ENCODE assay signal across 4 worm cellular contexts in the genomic region with DNA sequence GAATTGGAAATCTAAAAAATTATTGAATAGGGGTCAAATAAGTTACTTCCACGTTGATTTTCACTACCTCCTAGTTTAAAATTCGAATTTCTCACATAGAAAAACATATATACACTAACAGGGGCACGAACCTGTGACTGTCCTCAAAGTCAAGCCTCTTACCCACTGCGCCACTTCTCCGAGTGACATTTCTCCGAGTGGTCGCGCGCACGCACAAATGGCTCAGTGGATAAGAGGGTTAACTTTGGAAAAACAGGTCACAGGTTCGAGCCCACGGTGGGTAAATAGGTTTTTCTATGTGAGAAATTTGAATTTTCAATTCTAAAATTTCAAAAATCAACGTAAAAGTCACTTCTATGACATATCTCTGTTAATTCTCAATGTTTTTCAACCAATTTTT.
TF ChIP-seq lines count a peak whose summit lies in the region.

No protein-coding gene starts in this region.

TF ChIP-seq in whole organism, L1 larva, 84 proteins besides CTCF, POLR2A, EP300 and RAD21 (continues in another document):
- TF ChIP-seq nhr-11 (tag; optimal IDR thresholded peaks at IDR 0.05; lab: Kevin White, UChicago) (no peak), unc-30 (tag; optimal IDR thresholded peaks at IDR 0.05; lab: Kevin White, UChicago) (no peak), sox-4 (tag; optimal IDR thresholded peaks at IDR 0.05; lab: Kevin White, UChicago) (no peak), snu-23 (GFP tag; optimal IDR thresholded peaks at IDR 0.05; lab: Kevin White, UChicago) (peak; percentile 19), lin-13 (GFP tag; optimal IDR thresholded peaks at IDR 0.05; lab: Kevin White, UChicago) (peak; percentile 25), pqm-1 (tag; optimal IDR thresholded peaks at IDR 0.05; lab: Kevin White, UChicago) (no peak), mef-2 (tag; optimal IDR thresholded peaks at IDR 0.05; lab: Kevin White, UChicago) (no peak), lin-14 (GFP tag; optimal IDR thresholded peaks at IDR 0.05; lab: Kevin White, UChicago) (peak; percentile 67), lin-35 (GFP tag; optimal IDR thresholded peaks at IDR 0.05; lab: Kevin White, UChicago) (peak in 1 of 2 experiments; percentile 48), mep-1 (tag; optimal IDR thresholded peaks at IDR 0.05; lab: Kevin White, UChicago) (no peak), hlh-4 (tag; optimal IDR thresholded peaks at IDR 0.05; lab: Kevin White, UChicago) (no peak), elt-2 (tag; optimal IDR thresholded peaks at IDR 0.05; lab: Kevin White, UChicago) (no peak), ceh-82 (tag; optimal IDR thresholded peaks at IDR 0.05; lab: Kevin White, UChicago) (peak in 1 of 3 experiments; percentile 21), hpl-2 (GFP tag; optimal IDR thresholded peaks at IDR 0.05; lab: Kevin White, UChicago) (no peak), isw-1 (GFP tag; IDR thresholded peaks at IDR 0.05; lab: Robert Waterston, UW) (no peak), nhr-84 (tag; optimal IDR thresholded peaks at IDR 0.05; lab: Kevin White, UChicago) (no peak), nhr-85 (tag; lab: Kevin White, UChicago) (peak; percentile 42), nhr-20 (tag; optimal IDR thresholded peaks at IDR 0.05; lab: Kevin White, UChicago) (peak; percentile 13), fkh-8 (tag; optimal IDR thresholded peaks at IDR 0.05; lab: Kevin White, UChicago) (peak; percentile 19), nhr-71 (tag; optimal IDR thresholded peaks at IDR 0.05; lab: Kevin White, UChicago) (peak; percentile 21), efl-1 (optimal IDR thresholded peaks at IDR 0.05; lab: Kevin White, UChicago) (no peak), efl-1 (GFP tag; optimal IDR thresholded peaks at IDR 0.05 in 1 of 2; lab: Kevin White, UChicago) (peak in 1 of 2 experiments; percentile 81)

TF ChIP-seq in whole organism, L3 larva, 47 proteins besides CTCF, POLR2A, EP300 and RAD21:
- TF ChIP-seq fkh-2 (tag; optimal IDR thresholded peaks at IDR 0.05; lab: Kevin White, UChicago) (no peak), ceh-9 (tag; optimal IDR thresholded peaks at IDR 0.05; lab: Kevin White, UChicago) (no peak), egl-27 (tag; optimal IDR thresholded peaks at IDR 0.05; lab: Kevin White, UChicago) (no peak), sea-2 (GFP tag; optimal IDR thresholded peaks at IDR 0.05; lab: Kevin White, UChicago) (no peak), aly-2 (tag; optimal IDR thresholded peaks at IDR 0.05; lab: Kevin White, UChicago) (no peak), unc-39 (tag; optimal IDR thresholded peaks at IDR 0.05; lab: Kevin White, UChicago) (no peak), tbx-2 (tag; optimal IDR thresholded peaks at IDR 0.05; lab: Kevin White, UChicago) (no peak), pha-4 (tag; optimal IDR thresholded peaks at IDR 0.05; lab: Kevin White, UChicago) (peak; percentile 21), lin-15B (tag; optimal IDR thresholded peaks at IDR 0.05; lab: Kevin White, UChicago) (peak; percentile 10), ceh-28 (tag; optimal IDR thresholded peaks at IDR 0.05; lab: Kevin White, UChicago) (no peak), ceh-82 (tag; optimal IDR thresholded peaks at IDR 0.05; lab: Kevin White, UChicago) (no peak), pqm-1 (tag; optimal IDR thresholded peaks at IDR 0.05; lab: Kevin White, UChicago) (peak; percentile 2), mml-1 (tag; optimal IDR thresholded peaks at IDR 0.05; lab: Kevin White, UChicago) (no peak)

TF ChIP-seq in whole organism, L4 larva, 104 proteins besides CTCF, POLR2A, EP300 and RAD21:
- TF ChIP-seq madf-5 (GFP tag; IDR thresholded peaks at IDR 0.05; lab: Robert Waterston, UW) (no peak), tra-1 (GFP tag; IDR thresholded peaks at IDR 0.05; lab: Robert Waterston, UW) (no peak), dve-1 (tag; optimal IDR thresholded peaks at IDR 0.05; lab: Kevin White, UChicago; ENCODE audit: insufficient read depth) (peak; percentile 3), snpc-4 (tag; optimal IDR thresholded peaks at IDR 0.05; lab: Kevin White, UChicago) (no peak), Y75B8A.6 (GFP tag; IDR thresholded peaks at IDR 0.05; lab: Robert Waterston, UW) (no peak), egl-27 (tag; optimal IDR thresholded peaks at IDR 0.05; lab: Kevin White, UChicago) (no peak), hlh-30 (tag; optimal IDR thresholded peaks at IDR 0.05; lab: Kevin White, UChicago; ENCODE audit: insufficient read depth) (peak; percentile 34), Y48G9A.11 (GFP tag; IDR thresholded peaks at IDR 0.05; lab: Robert Waterston, UW) (0 out of 2 replicates have a peak, but pooled peaks have one; percentile 43), ceh-44 (GFP tag; IDR thresholded peaks at IDR 0.05; lab: Robert Waterston, UW) (no peak), lin-13 (GFP tag; optimal IDR thresholded peaks at IDR 0.05; lab: Kevin White, UChicago) (peak; percentile 26)

TF ChIP-seq in whole organism, young adult, 124 proteins besides CTCF, POLR2A, EP300 and RAD21:
- TF ChIP-seq T26A5.8 (tag; optimal IDR thresholded peaks at IDR 0.05; lab: Kevin White, UChicago) (no peak), snpc-4 (GFP tag; optimal IDR thresholded peaks at IDR 0.05; lab: Kevin White, UChicago) (no peak), snpc-4 (tag; optimal IDR thresholded peaks at IDR 0.05; lab: Kevin White, UChicago) (peak in 1 of 4 experiments; percentile 44), F57A8.1 (GFP tag; optimal IDR thresholded peaks at IDR 0.05; lab: Kevin White, UChicago) (no peak), sdz-38 (tag; optimal IDR thresholded peaks at IDR 0.05; lab: Kevin White, UChicago) (no peak), hmg-20 (GFP tag; IDR thresholded peaks at IDR 0.05; lab: Robert Waterston, UW) (no peak), gei-17 (GFP tag; optimal IDR thresholded peaks at IDR 0.05; lab: Kevin White, UChicago) (no peak), D2030.7 (GFP tag; IDR thresholded peaks at IDR 0.05; lab: Robert Waterston, UW) (peak; percentile 21; the same call in 1 of the 2 replicates), let-607 (tag; optimal IDR thresholded peaks at IDR 0.05; lab: Kevin White, UChicago) (no peak), chd-7 (tag; optimal IDR thresholded peaks at IDR 0.05; lab: Kevin White, UChicago) (no peak), F37B4.10 (GFP tag; IDR thresholded peaks at IDR 0.05; lab: Robert Waterston, UW) (no peak), rcor-1 (GFP tag; IDR thresholded peaks at IDR 0.05; lab: Robert Waterston, UW) (no peak), F57C9.4 (tag; optimal IDR thresholded peaks at IDR 0.05; lab: Kevin White, UChicago) (no peak), snpc-1.1 (tag; optimal IDR thresholded peaks at IDR 0.05; lab: Kevin White, UChicago; ENCODE audit: insufficient read depth) (no peak), dox-1 (GFP tag; IDR thresholded peaks at IDR 0.05; lab: Robert Waterston, UW) (peak; percentile 26; the same call in 1 of the 2 replicates), mcd-1 (GFP tag; IDR thresholded peaks at IDR 0.05; lab: Robert Waterston, UW) (0 out of 2 replicates have a peak, but pooled peaks have one; percentile 29), nfyb-1 (GFP tag; IDR thresholded peaks at IDR 0.05; lab: Robert Waterston, UW) (no peak), ztf-22 (GFP tag; optimal IDR thresholded peaks at IDR 0.05; lab: Kevin White, UChicago) (no peak), unc-130 (GFP tag; optimal IDR thresholded peaks at IDR 0.05; lab: Kevin White, UChicago) (no peak), F49E8.2 (tag; optimal IDR thresholded peaks at IDR 0.05; lab: Kevin White, UChicago; ENCODE audit: insufficient read depth) (no peak), attf-5 (GFP tag; optimal IDR thresholded peaks at IDR 0.05; lab: Kevin White, UChicago) (no peak), B0019.2 (GFP tag; conservative IDR thresholded peaks at IDR 0.05; lab: Robert Waterston, UW) (no peak), egrh-3 (GFP tag; IDR thresholded peaks at IDR 0.05; lab: Robert Waterston, UW) (peak; percentile 22; the same call in 1 of the 2 replicates), F39B2.1 (GFP tag; IDR thresholded peaks at IDR 0.05; lab: Robert Waterston, UW) (no peak), tbp1 (GFP tag; optimal IDR thresholded peaks at IDR 0.05; lab: Kevin White, UChicago) (peak; percentile 64), fkh-3 (tag; optimal IDR thresholded peaks at IDR 0.05; lab: Kevin White, UChicago) (no peak), madf-6 (GFP tag; IDR thresholded peaks at IDR 0.05; lab: Robert Waterston, UW) (no peak), madf-10 (tag; optimal IDR thresholded peaks at IDR 0.05; lab: Kevin White, UChicago) (no peak), nhr-27 (tag; optimal IDR thresholded peaks at IDR 0.05; lab: Kevin White, UChicago) (no peak), ceh-100 (GFP tag; IDR thresholded peaks at IDR 0.05; lab: Robert Waterston, UW) (no peak), nhr-80 (tag; optimal IDR thresholded peaks at IDR 0.05; lab: Kevin White, UChicago) (no peak), lin-40 (tag; optimal IDR thresholded peaks at IDR 0.05; lab: Kevin White, UChicago) (no peak), nfya-2 (GFP tag; IDR thresholded peaks at IDR 0.05; lab: Robert Waterston, UW) (no peak), F23B12.7 (tag; optimal IDR thresholded peaks at IDR 0.05; lab: Kevin White, UChicago; ENCODE audit: insufficient read depth) (no peak), die-1 (tag; optimal IDR thresholded peaks at IDR 0.05; lab: Kevin White, UChicago) (no peak), egl-18 (GFP tag; IDR thresholded peaks at IDR 0.05; lab: Robert Waterston, UW) (no peak), rpc-1 (optimal IDR thresholded peaks at IDR 0.05; lab: Kevin White, UChicago) (no peak), rpc-1 (tag; optimal IDR thresholded peaks at IDR 0.05; lab: Kevin White, UChicago) (peak; percentile 50), tlf-1 (GFP tag; optimal IDR thresholded peaks at IDR 0.05; lab: Kevin White, UChicago) (no peak), F55B11.4 (tag; optimal IDR thresholded peaks at IDR 0.05; lab: Kevin White, UChicago; ENCODE audit: borderline replicate concordance, insufficient read depth) (no peak), dpff-1 (tag; optimal IDR thresholded peaks at IDR 0.05; lab: Kevin White, UChicago) (no peak), efl-1 (GFP tag; optimal IDR thresholded peaks at IDR 0.05; lab: Kevin White, UChicago) (peak; percentile 14), hmg-1.2 (GFP tag; IDR thresholded peaks at IDR 0.05; lab: Robert Waterston, UW) (peak; percentile 10; the same call in 1 of the 2 replicates), ccch-3 (GFP tag; optimal IDR thresholded peaks at IDR 0.05; lab: Kevin White, UChicago) (no peak), K11D2.4 (GFP tag; IDR thresholded peaks at IDR 0.05; lab: Robert Waterston, UW) (no peak), ztf-28 (GFP tag; IDR thresholded peaks at IDR 0.05; lab: Robert Waterston, UW) (no peak)
TF ChIP-seq in whole organism, young adult: peak in this region for 9.
